Worm (Caenorhabditis elegans) whole organism, young adult: ENCODE measurements around the gene T26C5.3.

ENCODE experiments used
- akir-1 ChIP-seq: fragments of 200-800 bp; sonication (Bioruptor generic); optimal IDR thresholded peaks from 2 replicates; lab custom pipeline; 2018; ENCODE audit warnings: mild to moderate bottlenecking, missing genetic modification characterization, moderate library complexity, missing compliant biosample characterization
- madf-10 ChIP-seq: sonication (generic microtip); optimal IDR thresholded peaks from 2 replicates; lab custom pipeline; 2016; ENCODE audit warnings: mild to moderate bottlenecking, missing genetic modification characterization, missing compliant biosample characterization
- pha-4 ChIP-seq: fragments of 150-350 bp; sonication (generic microtip); optimal IDR thresholded peaks from 2 replicates; lab custom pipeline; 2014; ENCODE audit warnings: missing biosample characterization, missing genetic modification reagents, missing genetic modification characterization
- unc-62 ChIP-seq: fragments of 150-350 bp; optimal IDR thresholded peaks from 2 replicates; lab custom pipeline; 2014; ENCODE audit warnings: missing biosample characterization, missing genetic modification reagents, missing genetic modification characterization

DNA sequence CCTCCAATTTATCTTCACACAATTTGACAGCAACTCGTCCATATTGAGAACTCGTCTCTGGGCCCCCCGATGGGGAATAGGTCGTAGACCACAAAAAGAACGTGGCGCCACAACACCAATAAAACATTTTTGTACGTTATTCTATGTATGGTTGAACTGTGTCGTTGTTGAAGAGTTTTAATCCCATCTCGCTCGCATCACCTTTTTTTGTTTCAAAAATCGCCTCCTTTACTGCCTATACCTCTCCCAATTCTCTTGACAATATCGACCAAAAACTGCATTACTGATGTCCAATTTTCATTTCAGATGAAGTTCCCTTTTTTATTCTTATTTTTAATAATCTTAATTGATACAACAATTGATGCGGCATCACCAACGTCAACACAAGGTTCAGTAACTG, 39.2 kb upstream of the T26C5.3 start, which contains the start of gene let-23:
- TF ChIP-seq pha-4 (tag; lab: Kevin White, UChicago) (no peak), akir-1 (GFP tag; lab: Kevin White, UChicago) (no peak), madf-10 (no peak), unc-62 (GFP tag; lab: Kevin White, UChicago) (no peak)
